Fruit fly (Drosophila melanogaster): ENCODE measurements around the gene CG3330.

Gene CG3330

dm6 chr3R:27288202-27289135 lies 42.2 kb downstream of the CG3330 start, which contains the start of the genes bigmax and Hmu (continued):
- TF ChIP-seq danr (GFP tag; IDR thresholded peaks at IDR 0.05) (peak; percentile 48; the same call in 1 of the 2 replicates), CG11696 (GFP tag; IDR thresholded peaks at IDR 0.05) (no peak), oc (tag; optimal IDR thresholded peaks at IDR 0.05) (peak; percentile 73), CG2120 (GFP tag; optimal IDR thresholded peaks at IDR 0.05) (peak; percentile 95), CG11723 (GFP tag; optimal IDR thresholded peaks at IDR 0.05) (peak; percentile 53), ewg (GFP tag; optimal IDR thresholded peaks at IDR 0.05) (peak; percentile 73), CG1647 (GFP tag; optimal IDR thresholded peaks at IDR 0.05) (peak; percentile 86), CG13287 (GFP tag; IDR thresholded peaks at IDR 0.05; ENCODE audit: partially characterized antibody) (peak; percentile 98), CG9727 (GFP tag; optimal IDR thresholded peaks at IDR 0.05) (peak; percentile 82), ind (GFP tag; optimal IDR thresholded peaks at IDR 0.05) (peak; percentile 89), wek (GFP tag; optimal IDR thresholded peaks at IDR 0.05) (peak; percentile 13), lov (optimal IDR thresholded peaks at IDR 0.05) (no peak), lov (GFP tag; IDR thresholded peaks at IDR 0.05) (no peak), CG3995 (GFP tag; optimal IDR thresholded peaks at IDR 0.05) (peak; percentile 46), CG7556 (GFP tag; optimal IDR thresholded peaks at IDR 0.05) (peak; percentile 67), crol (GFP tag; IDR thresholded peaks at IDR 0.05) (peak; percentile 87), gcm (GFP tag; optimal IDR thresholded peaks at IDR 0.05) (peak; percentile 62), zf30C (GFP tag; optimal IDR thresholded peaks at IDR 0.05) (no peak), CG13775 (GFP tag; optimal IDR thresholded peaks at IDR 0.05) (peak; percentile 86), dan (GFP tag; IDR thresholded peaks at IDR 0.05) (no peak), luna (GFP tag; optimal IDR thresholded peaks at IDR 0.05) (peak; percentile 83), CG6813 (GFP tag; optimal IDR thresholded peaks at IDR 0.05) (peak; percentile 14), caup (GFP tag; optimal IDR thresholded peaks at IDR 0.05; ENCODE audit: severe bottlenecking) (peak; percentile 81), odd (GFP tag; optimal IDR thresholded peaks at IDR 0.05) (peak; percentile 36), eve (GFP tag; optimal IDR thresholded peaks at IDR 0.05) (no peak), Atf3 (GFP tag; optimal IDR thresholded peaks at IDR 0.05) (peak; percentile 67), croc (GFP tag; conservative IDR thresholded peaks at IDR 0.05) (peak; percentile 46), abd-A (tag; optimal IDR thresholded peaks at IDR 0.05) (peak; percentile 44), CG33557 (GFP tag; optimal IDR thresholded peaks at IDR 0.05) (peak; percentile 50), NC2β (GFP tag; optimal IDR thresholded peaks at IDR 0.05) (peak; percentile 83), YL-1 (GFP tag; optimal IDR thresholded peaks at IDR 0.05) (peak; percentile 94), NK7.1 (GFP tag; optimal IDR thresholded peaks at IDR 0.05) (peak; percentile 64), CG7839 (tag; optimal IDR thresholded peaks at IDR 0.05) (peak; percentile 84), Hsf (GFP tag; optimal IDR thresholded peaks at IDR 0.05) (peak; percentile 88), E2f2 (GFP tag; IDR thresholded peaks at IDR 0.05) (peak; percentile 61), Stat92E (GFP tag; optimal IDR thresholded peaks at IDR 0.05) (peak in 1 of 3 experiments; percentile 68), Dll (GFP tag; IDR thresholded peaks at IDR 0.05; ENCODE audit: partially characterized antibody) (peak; percentile 98), CG11398 (GFP tag; optimal IDR thresholded peaks at IDR 0.05) (peak; percentile 31), CG10274 (GFP tag; optimal IDR thresholded peaks at IDR 0.05) (no peak), CG2889 (GFP tag; IDR thresholded peaks at IDR 0.05) (peak; percentile 85), org-1 (GFP tag; optimal IDR thresholded peaks at IDR 0.05) (no peak), Optix (GFP tag; IDR thresholded peaks at IDR 0.05) (peak; percentile 74; the same call in 2 of the 3 replicates), Adf1 (GFP tag; IDR thresholded peaks at IDR 0.05) (peak; percentile 65), CG13296 (GFP tag; optimal IDR thresholded peaks at IDR 0.05) (peak; percentile 74), CG2129 (GFP tag; IDR thresholded peaks at IDR 0.05; ENCODE audit: partially characterized antibody) (peak; percentile 87), ems (GFP tag; optimal IDR thresholded peaks at IDR 0.05) (peak; percentile 84), Atf6 (GFP tag; IDR thresholded peaks at IDR 0.05) (peak; percentile 77), CG3163 (GFP tag; optimal IDR thresholded peaks at IDR 0.05) (peak; percentile 76)

All from whole organism, embryonic.